Worm (Caenorhabditis elegans) whole organism, L2 larva: ENCODE results near the gene F47B8.5.

Experiments
- fos-1 ChIP-seq: fragments of 150-350 bp; optimal IDR thresholded peaks from 2 replicates; lab custom pipeline; 2014; ENCODE audit warnings: missing biosample characterization, missing genetic modification characterization
- lsy-2 ChIP-seq, 2 experiments: fragments of 150-350 bp in 1 of 2; sonication (generic microtip) in 1 of 2; optimal IDR thresholded peaks; 2 replicates each; lab custom pipeline; 2014 to 2017; ENCODE audit warnings: missing biosample characterization in 2 of 2, missing genetic modification characterization in 2 of 2
- mab-5 ChIP-seq: fragments of 150-350 bp; optimal IDR thresholded peaks from 2 replicates; lab custom pipeline; 2014; ENCODE audit warnings: missing biosample characterization, missing genetic modification characterization
- mdl-1 ChIP-seq, 2 experiments: fragments of 150-350 bp in 1 of 2; sonication (generic microtip) in 1 of 2; optimal IDR thresholded peaks; 2 replicates each; lab custom pipeline; 2017; ENCODE audit warnings: missing biosample characterization in 2 of 2, missing genetic modification characterization in 2 of 2
- nhr-25 ChIP-seq: fragments of 150-350 bp; sonication (generic microtip); optimal IDR thresholded peaks from 3 replicates; lab custom pipeline; 2014; ENCODE audit warnings: missing biosample characterization, missing genetic modification characterization
- nhr-77 ChIP-seq: fragments of 150-350 bp; optimal IDR thresholded peaks from 2 replicates; lab custom pipeline; 2014; ENCODE audit warnings: missing biosample characterization, missing genetic modification characterization
- peb-1 ChIP-seq: fragments of 150-350 bp; optimal IDR thresholded peaks from 2 replicates; lab custom pipeline; 2014; ENCODE audit warnings: missing biosample characterization, missing genetic modification characterization
- sma-9 ChIP-seq, 2 experiments: fragments of 150-350 bp in 1 of 2; sonication (generic microtip) in 1 of 2; optimal IDR thresholded peaks; 2 replicates each; lab custom pipeline; 2014 to 2016; ENCODE audit warnings: missing genetic modification characterization in 2 of 2, mild to moderate bottlenecking in 1 of 2, missing biosample characterization in 1 of 2, missing compliant biosample characterization in 1 of 2, missing genetic modification reagents in 1 of 2, moderate library complexity in 1 of 2
- unc-39 ChIP-seq: fragments of 150-350 bp; optimal IDR thresholded peaks from 2 replicates; lab custom pipeline; 2014; ENCODE audit warnings: missing biosample characterization, missing genetic modification characterization
- ztf-11 ChIP-seq: sonication (generic microtip); optimal IDR thresholded peaks from 2 replicates; lab custom pipeline; 2017; ENCODE audit warnings: missing biosample characterization, missing genetic modification characterization

- TF ChIP-seq peb-1 (tag; lab: Kevin White, UChicago) (no peak), unc-39 (tag; lab: Kevin White, UChicago) (no peak), ztf-11 (no peak), sma-9 (GFP tag; optimal IDR thresholded peaks at IDR 0.05; lab: Kevin White, UChicago) (no peak), sma-9 (tag; optimal IDR thresholded peaks at IDR 0.05; lab: Kevin White, UChicago) (no peak), mdl-1 (tag; optimal IDR thresholded peaks at IDR 0.05; lab: Kevin White, UChicago) (no peak), nhr-25 (tag; lab: Kevin White, UChicago) (no peak), nhr-77 (no peak), fos-1 (tag; lab: Kevin White, UChicago) (no peak), mab-5 (tag; lab: Kevin White, UChicago) (no peak), lsy-2 (tag; optimal IDR thresholded peaks at IDR 0.05; lab: Kevin White, UChicago) (no peak)
Measured at ce11 chrV:14299569-14300064, 28.1 kb downstream of the F47B8.5 start, which contains the start of the genes spig-3 and F14D7.12.
